Fruit fly (Drosophila melanogaster) whole organism, embryonic: ENCODE measurements around the gene gammaCOP.

Experiments
- CG11504 ChIP-seq: fragments of 200-800 bp; sonication (Bioruptor generic); optimal IDR thresholded peaks from 3 replicates; lab custom pipeline; 2019; ENCODE audit warnings: missing biosample characterization, mild to moderate bottlenecking, missing genetic modification characterization, moderate library complexity
- CG15269 ChIP-seq: fragments of 200-800 bp; sonication (Bioruptor generic); optimal IDR thresholded peaks from 2 replicates; lab custom pipeline; 2018; ENCODE audit warnings: missing biosample characterization, mild to moderate bottlenecking, missing genetic modification characterization, moderate library complexity
- CG4730 ChIP-seq: fragments of 200-800 bp; sonication (Bioruptor generic); IDR thresholded peaks from 2 replicates; pipeline ENCODE4 v1.3.6; 2022; ENCODE audit warnings: missing biosample characterization, missing genetic modification characterization
- CG6813 ChIP-seq: fragments of 200-800 bp; sonication (Bioruptor generic); optimal IDR thresholded peaks from 2 replicates; lab custom pipeline; 2017; ENCODE audit warnings: missing biosample characterization, missing genetic modification characterization, mild to moderate bottlenecking, moderate library complexity, missing genetic modification reagents
- CG8290 ChIP-seq, 3 experiments: fragments of 200-800 bp; sonication (Bioruptor generic); optimal IDR thresholded peaks; 2 replicates each; lab custom pipeline; 2016 to 2019; ENCODE audit warnings: missing biosample characterization in 3 of 3, missing genetic modification characterization in 3 of 3, mild to moderate bottlenecking in 2 of 3, moderate library complexity in 1 of 3
- Dip2 ChIP-seq: fragments of 200-800 bp; sonication (Bioruptor generic); IDR thresholded peaks from 2 replicates; pipeline ENCODE4 v1.3.6; 2022; ENCODE audit warnings: missing biosample characterization, missing genetic modification characterization
- HLH4C ChIP-seq: fragments of 200-800 bp; sonication (Bioruptor generic); IDR thresholded peaks from 3 replicates; pipeline ENCODE4 v1.3.6; 2022; ENCODE audit warnings: missing biosample characterization, missing genetic modification characterization; ENCODE audit not compliant: partially characterized antibody
- Usf ChIP-seq: fragments of 200-800 bp; sonication (Bioruptor generic); optimal IDR thresholded peaks from 2 replicates; lab custom pipeline; 2017; ENCODE audit warnings: missing genotype, missing biosample characterization, missing genetic modification characterization
- gcm2 ChIP-seq: fragments of 200-800 bp; sonication (Bioruptor generic); optimal IDR thresholded peaks from 2 replicates; lab custom pipeline; 2016; ENCODE audit warnings: missing biosample characterization, missing genetic modification characterization
- grau ChIP-seq: fragments of 200-800 bp; optimal IDR thresholded peaks from 3 replicates; lab custom pipeline; 2019; ENCODE audit warnings: missing biosample characterization, mild to moderate bottlenecking, missing genetic modification characterization, moderate library complexity
- jing ChIP-seq: fragments of 200-800 bp; sonication (Bioruptor generic); optimal IDR thresholded peaks from 2 replicates; lab custom pipeline; 2018; ENCODE audit warnings: missing biosample characterization, mild to moderate bottlenecking, missing genetic modification characterization
- ranshi ChIP-seq: fragments of 200-800 bp; sonication (Bioruptor generic); IDR thresholded peaks from 2 replicates; pipeline ENCODE4 v1.3.6; 2022; ENCODE audit warnings: missing biosample characterization, missing genetic modification characterization

dm6 chr3R:31616001-31616400 is 44.1 kb downstream of the gammaCOP start, which contains the start of the genes Mnat9 and CG1792:
- TF ChIP-seq Usf (peak; percentile 93), CG6813 (peak; percentile 96), grau (tag; lab: Kevin White, UChicago) (peak; percentile 96), CG8290 (GFP tag; optimal IDR thresholded peaks at IDR 0.05; lab: Kevin White, UChicago) (peak; percentile 95), CG8290 (tag; optimal IDR thresholded peaks at IDR 0.05; lab: Kevin White, UChicago) (peak; percentile 83 to 100), Dip2 (GFP tag; lab: Robert Waterston, UW) (peak; percentile 65), CG4730 (GFP tag; lab: Robert Waterston, UW) (peak; percentile 99), CG11504 (peak; percentile 97), gcm2 (GFP tag; lab: Kevin White, UChicago) (peak; percentile 96), jing (GFP tag; lab: Kevin White, UChicago) (peak; percentile 98), HLH4C (GFP tag; lab: Robert Waterston, UW) (no peak), CG15269 (tag; lab: Kevin White, UChicago) (peak; percentile 98), ranshi (GFP tag; lab: Robert Waterston, UW) (peak; percentile 99)
